Worm (Caenorhabditis elegans) whole organism, L4/young adult: ENCODE data around the gene cpg-1.

ENCODE experiments used
- W03F9.2 ChIP-seq: fragments of 150-350 bp; optimal IDR thresholded peaks from 2 replicates; lab custom pipeline; 2014; ENCODE audit warnings: missing biosample characterization, missing genetic modification characterization
- him-1 ChIP-seq: sonication (generic microtip); optimal IDR thresholded peaks from 2 replicates; lab custom pipeline; 2016; ENCODE audit warnings: missing genotype, missing genetic modification reagents, missing genetic modification characterization, missing compliant biosample characterization

- no peak for TF ChIP-seq W03F9.2 (tag; lab: Kevin White, UChicago)
- TF ChIP-seq him-1 (tag; lab: Kevin White, UChicago), result no peak
Observed at ce11 chrIII:4474908-4475307, 14.3 kb upstream of the cpg-1 start, which contains the start of gene ifet-1.
